Fruit fly (Drosophila melanogaster) ovary, adult (tissue): ENCODE measurements around the gene CG8236.

ENCODE experiments used
- CG17801 ChIP-seq: fragments of 200-800 bp; optimal IDR thresholded peaks from 2 replicates; lab custom pipeline; 2019; ENCODE audit warnings: missing biosample characterization, mild to moderate bottlenecking, missing genetic modification characterization, moderate library complexity; ENCODE audit not compliant: partially characterized antibody

CG8236 gene

DNA sequence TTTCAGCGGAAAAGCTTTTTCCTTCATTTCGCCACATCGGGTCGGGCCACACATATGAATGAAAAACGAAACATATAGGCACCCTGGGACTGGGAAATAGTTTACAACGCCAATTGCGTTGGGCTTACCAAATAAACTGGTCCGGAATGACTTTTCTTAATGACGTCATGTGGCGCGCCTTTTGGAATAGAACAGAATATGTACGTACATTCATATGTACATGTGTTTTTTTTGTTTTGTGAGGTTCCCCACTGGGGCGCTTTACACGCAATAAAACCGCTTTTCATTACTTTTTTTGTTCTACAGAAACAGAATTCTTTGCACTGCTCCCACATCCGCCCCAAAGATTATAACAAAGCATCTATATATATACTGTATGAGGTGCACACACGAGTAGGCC is 29.1 kb downstream of the CG8236 start:
- no peak for TF ChIP-seq CG17801 (GFP tag; lab: Kevin White, UChicago)

DNA sequence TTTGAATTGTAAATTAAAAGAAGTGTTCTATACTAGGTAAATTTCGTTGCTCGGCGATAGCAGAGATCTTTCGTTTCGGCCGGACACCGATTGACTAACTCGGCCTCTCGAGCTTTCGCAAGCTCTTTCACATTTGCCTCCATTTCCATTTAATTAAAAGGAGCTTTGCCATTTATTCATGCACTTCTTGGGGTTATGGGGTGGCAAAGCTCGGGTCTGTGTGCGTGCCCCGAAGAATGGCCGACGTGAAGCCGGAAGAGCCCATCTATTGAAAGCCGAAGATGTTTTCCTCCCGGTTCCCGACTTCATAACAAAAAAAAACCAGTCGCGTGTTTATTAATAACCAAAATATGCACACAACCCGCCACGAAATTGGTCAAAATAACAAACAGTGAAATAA is 30.7 kb downstream of the CG8236 start:
- no peak for TF ChIP-seq CG17801 (GFP tag; lab: Kevin White, UChicago)

DNA sequence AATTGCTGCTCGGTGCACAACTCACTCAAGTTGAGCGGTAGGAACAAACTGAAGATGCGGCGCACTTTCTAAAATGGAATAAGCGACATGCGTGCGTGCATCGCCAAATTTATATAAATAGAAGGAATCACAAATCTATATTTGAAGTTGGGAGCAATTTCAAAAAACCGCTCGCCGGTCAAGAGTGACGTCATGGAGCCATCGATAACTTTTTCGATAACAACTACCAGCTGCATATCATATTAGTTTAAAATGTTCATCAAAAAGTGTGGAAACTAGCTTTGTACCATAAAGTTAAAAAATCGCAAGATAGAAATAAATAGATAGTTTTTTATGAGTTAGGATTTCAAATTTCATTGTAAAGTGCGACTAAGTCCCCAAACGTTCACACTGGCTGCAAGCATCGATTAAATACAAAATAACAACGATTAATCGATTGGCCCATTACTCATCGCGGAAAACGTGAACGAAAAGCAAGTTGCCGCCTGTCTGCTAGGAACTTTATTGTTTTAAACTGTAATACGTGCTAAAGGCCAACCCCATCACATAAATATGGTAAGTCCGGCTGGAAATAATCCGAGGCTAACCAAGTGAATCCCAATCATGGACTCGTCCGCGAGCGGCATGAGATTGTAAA is 32.0 kb downstream of the CG8236 start, which contains the start of the genes Pif1A, Pif1B and CCT7:
Gene Pif1A, minus strand, starts transcription at position 51 of the 637 bp plus-strand sequence.
Gene Pif1B, minus strand, starts transcription at position 51 of the 637 bp plus-strand sequence.
Gene CCT7, plus strand, starts transcription at position 439 of the 637 bp plus-strand sequence.
- TF ChIP-seq CG17801 (GFP tag; lab: Kevin White, UChicago), result no peak

DNA sequence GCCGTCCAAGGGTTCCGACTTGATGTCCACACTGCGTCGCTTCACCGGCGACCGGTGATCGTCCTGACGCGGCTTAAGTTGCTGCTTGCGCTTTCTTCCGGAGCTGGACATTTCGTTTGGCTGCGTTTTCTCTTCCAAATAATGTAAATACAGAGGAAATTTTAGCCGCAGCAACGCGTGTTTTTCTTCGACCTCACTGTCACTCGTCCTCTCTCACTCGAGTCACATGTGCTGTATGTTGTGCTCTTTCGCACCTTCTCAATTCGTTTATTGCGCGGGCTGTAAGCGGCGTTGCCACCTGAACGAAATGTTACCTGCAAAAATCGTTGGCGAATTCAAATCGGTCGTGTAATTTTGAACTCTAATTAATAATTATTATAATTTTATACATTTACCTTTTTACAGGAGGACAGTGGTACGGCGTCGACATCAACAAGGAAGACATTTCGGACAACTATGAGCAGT is 36.2 kb downstream of the CG8236 start, which contains the start of gene CG9839:
Gene CG9839, minus strand, starts transcription at position 415 of the 465 bp plus-strand sequence.
- TF ChIP-seq CG17801 (GFP tag; lab: Kevin White, UChicago), result no peak

- no peak for TF ChIP-seq CG17801 (GFP tag; lab: Kevin White, UChicago)
Observed at dm6 chr3R:8806104-8806503, 36.9 kb downstream of the CG8236 start, which contains the start of gene hng2. Gene hng2, plus strand, starts transcription at chr3R:8806322.

DNA sequence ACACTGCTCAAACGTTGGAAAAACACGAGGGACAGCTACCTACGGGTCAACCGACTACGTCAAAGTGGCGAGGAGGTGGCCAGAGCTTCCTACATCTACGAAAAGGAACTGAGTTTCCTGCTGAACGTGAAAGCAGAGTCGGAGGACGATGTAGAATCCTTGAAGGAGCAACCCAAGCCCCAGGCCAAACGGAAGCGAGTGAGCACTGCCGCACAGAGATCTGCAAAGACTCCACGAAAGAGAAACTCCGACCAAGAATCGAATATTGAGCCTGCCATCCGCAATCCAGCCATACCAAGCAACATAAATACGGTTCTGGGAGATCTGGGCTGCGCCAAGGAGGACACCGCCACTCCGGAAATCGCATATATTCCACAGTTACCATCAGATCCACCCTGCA is 37.4 kb downstream of the CG8236 start:
- no peak for TF ChIP-seq CG17801 (GFP tag; lab: Kevin White, UChicago)

dm6 chr3R:8807048-8807447 is 37.9 kb downstream of the CG8236 start:
- no peak for TF ChIP-seq CG17801 (GFP tag; lab: Kevin White, UChicago)

- TF ChIP-seq CG17801 (GFP tag; lab: Kevin White, UChicago), result no peak
Observed at dm6 chr3R:8807831-8808517, 38.8 kb downstream of the CG8236 start.

- TF ChIP-seq CG17801 (GFP tag; lab: Kevin White, UChicago), result no peak
Observed at dm6 chr3R:8808518-8808921, 39.3 kb downstream of the CG8236 start.

- no peak for TF ChIP-seq CG17801 (GFP tag; lab: Kevin White, UChicago)
Observed at dm6 chr3R:8809712-8810111, 40.5 kb downstream of the CG8236 start.

DNA sequence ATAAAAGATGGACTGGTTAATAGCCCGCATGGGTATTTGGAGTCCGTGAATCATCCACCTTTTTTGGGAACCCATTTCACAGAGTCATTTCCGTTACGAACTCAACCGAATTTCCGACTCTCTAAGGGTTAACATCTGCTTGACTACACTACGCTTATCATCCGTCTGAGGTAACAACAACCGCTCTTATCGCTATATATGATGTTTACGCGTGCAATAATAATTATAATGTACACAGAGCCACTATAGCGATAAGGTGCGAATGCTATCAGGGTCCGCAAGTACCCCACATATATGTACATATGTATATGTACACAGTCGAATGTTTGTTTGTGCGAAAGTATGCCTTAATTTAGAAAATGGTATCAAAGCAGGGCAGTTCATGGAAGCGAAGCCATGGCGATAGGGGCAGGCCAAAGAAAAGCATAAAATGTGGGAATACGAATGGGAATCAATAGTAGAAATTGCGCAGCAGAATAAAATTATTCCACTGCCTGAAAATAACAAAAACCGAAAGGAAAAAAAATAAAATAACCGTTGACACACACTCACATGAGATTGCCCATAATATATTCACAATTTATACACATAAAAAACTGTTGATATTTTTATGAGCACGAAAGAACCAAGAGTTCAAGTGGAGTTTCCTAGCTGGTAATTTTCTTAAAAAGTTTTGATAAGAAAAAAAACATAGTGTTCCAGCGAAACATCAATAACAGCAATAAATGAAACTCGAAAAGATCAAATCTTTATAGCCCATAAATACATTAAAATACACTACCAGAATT is 41.4 kb downstream of the CG8236 start:
- TF ChIP-seq CG17801 (GFP tag; lab: Kevin White, UChicago), result peak; percentile 72

- peak; percentile 73 for TF ChIP-seq CG17801 (GFP tag; lab: Kevin White, UChicago)
Observed at dm6 chr3R:8811323-8811936, 42.2 kb downstream of the CG8236 start.

DNA sequence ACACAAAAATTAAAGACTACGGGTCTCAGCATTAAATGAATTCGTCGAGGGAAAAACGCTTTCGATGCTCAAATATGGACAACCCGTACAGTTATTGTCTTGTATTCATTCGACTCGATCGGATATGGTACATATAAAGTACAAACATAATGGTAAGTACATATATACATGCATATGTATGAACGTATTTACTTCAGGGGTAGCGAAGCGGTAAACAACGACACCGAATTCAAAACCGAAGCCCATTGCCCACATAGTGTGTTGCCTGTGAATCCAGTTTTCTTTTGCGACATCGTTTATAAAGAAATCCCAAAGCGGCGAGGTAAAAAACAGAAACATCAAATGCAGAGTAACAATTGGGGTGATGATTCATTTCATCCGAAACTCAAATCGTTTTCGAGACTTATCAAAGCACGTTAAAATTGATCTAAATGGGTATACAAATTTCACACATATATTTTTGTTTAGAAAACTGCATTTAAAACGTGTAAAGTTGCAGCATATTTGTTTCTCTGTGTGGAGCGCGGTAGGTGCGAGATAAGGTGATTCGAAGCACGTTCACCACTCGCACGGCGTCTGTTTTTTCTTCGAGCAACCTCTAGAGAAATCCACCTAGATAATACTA is 43.3 kb downstream of the CG8236 start:
- TF ChIP-seq CG17801 (GFP tag; lab: Kevin White, UChicago), result no peak

DNA sequence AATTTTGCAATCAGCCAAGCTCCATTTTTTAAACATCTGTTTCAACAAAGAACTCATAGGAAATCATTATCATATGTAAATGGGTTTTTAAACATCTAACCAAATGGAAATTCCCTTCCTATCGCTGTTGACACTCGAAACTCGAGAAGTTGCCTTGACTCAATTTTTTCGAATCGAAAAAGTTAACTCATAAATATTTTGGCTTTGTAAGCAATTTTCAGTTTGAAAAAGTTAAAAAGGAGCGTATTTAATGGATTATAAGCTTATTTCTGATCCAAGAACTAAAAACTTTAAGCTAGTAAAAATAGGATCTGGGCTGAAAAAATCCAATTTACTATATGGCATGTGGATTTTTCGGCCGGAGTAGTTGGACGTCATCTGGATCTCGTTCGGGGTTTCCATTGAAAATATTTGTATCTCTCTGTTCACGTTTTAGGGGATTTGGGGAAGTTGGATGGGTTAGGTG is 44.0 kb downstream of the CG8236 start, which contains the start of gene CG9837:
Gene CG9837, minus strand, starts transcription at position 416 of the 466 bp plus-strand sequence.
- TF ChIP-seq CG17801 (GFP tag; lab: Kevin White, UChicago), result no peak
